Worm (Caenorhabditis elegans): Measurements from ENCODE around the gene srh-85.

- TF ChIP-seq snpc-4 (GFP tag; optimal IDR thresholded peaks at IDR 0.05) (no peak), snpc-4 (tag; optimal IDR thresholded peaks at IDR 0.05) (no peak), C06A6.2 (GFP tag; conservative IDR thresholded peaks at IDR 0.05) (no peak)
These were observed 29.1 kb downstream of the srh-85 start, which contains the start of gene srw-142 for ce11 chrV:2958202-2958601.

Measured in whole organism, young adult.